Fruit fly (Drosophila melanogaster) whole organism, embryonic: ENCODE measurements around the gene Cdc37.
A peak's percentile ranks its signal among the peaks of the same experiment; 100 is the strongest.

ENCODE experiments used
- Abd-B ChIP-seq: fragments of 200-800 bp; sonication (Bioruptor generic); optimal IDR thresholded peaks from 2 replicates; lab custom pipeline; 2018; ENCODE audit warnings: missing biosample characterization, mild to moderate bottlenecking, missing genetic modification characterization, moderate library complexity
- Bdp1 ChIP-seq: fragments of 200-800 bp; sonication (Bioruptor generic); optimal IDR thresholded peaks from 3 replicates; lab custom pipeline; 2016; ENCODE audit warnings: missing biosample characterization, missing genetic modification characterization
- Blimp-1 ChIP-seq: fragments of 200-800 bp; sonication (Bioruptor generic); optimal IDR thresholded peaks from 3 replicates; lab custom pipeline; 2018; ENCODE audit warnings: missing biosample characterization, missing genetic modification characterization, mild to moderate bottlenecking, moderate library complexity, missing genetic modification reagents
- C15 ChIP-seq: fragments of 200-800 bp; sonication (Bioruptor generic); IDR thresholded peaks from 3 replicates; pipeline ENCODE4 v1.3.6; 2022; ENCODE audit warnings: missing biosample characterization, missing genetic modification characterization
- CG10321 ChIP-seq: fragments of 200-800 bp; sonication (Bioruptor generic); IDR thresholded peaks from 2 replicates; pipeline ENCODE4 v1.3.6; 2022; ENCODE audit warnings: missing biosample characterization, missing genetic modification characterization
- CG10565 ChIP-seq: fragments of 200-800 bp; sonication (Bioruptor generic); optimal IDR thresholded peaks from 3 replicates; lab custom pipeline; 2016; ENCODE audit warnings: missing biosample characterization, mild to moderate bottlenecking, missing genetic modification characterization
- CG10654 ChIP-seq: fragments of 200-800 bp; sonication (Bioruptor generic); optimal IDR thresholded peaks from 2 replicates; lab custom pipeline; 2016; ENCODE audit warnings: missing biosample characterization, missing genetic modification characterization
- CG11093 ChIP-seq: fragments of 200-800 bp; sonication (Bioruptor generic); IDR thresholded peaks from 3 replicates; pipeline ENCODE4 v1.3.6; 2022; ENCODE audit warnings: missing biosample characterization, missing genetic modification characterization
- CG11504 ChIP-seq: fragments of 200-800 bp; sonication (Bioruptor generic); optimal IDR thresholded peaks from 3 replicates; lab custom pipeline; 2019; ENCODE audit warnings: missing biosample characterization, mild to moderate bottlenecking, missing genetic modification characterization, moderate library complexity
- CG12155 ChIP-seq: fragments of 200-800 bp; sonication (Bioruptor generic); optimal IDR thresholded peaks from 3 replicates; lab custom pipeline; 2016; ENCODE audit warnings: missing biosample characterization, missing genetic modification characterization
- CG12744 ChIP-seq: fragments of 200-800 bp; sonication (Bioruptor generic); optimal IDR thresholded peaks from 2 replicates; lab custom pipeline; 2016; ENCODE audit warnings: missing biosample characterization, missing genetic modification characterization
- CG12942 ChIP-seq: fragments of 200-800 bp; sonication (Bioruptor generic); optimal IDR thresholded peaks from 3 replicates; lab custom pipeline; 2016; ENCODE audit warnings: missing biosample characterization, missing genetic modification characterization
- CG13123 ChIP-seq: fragments of 200-800 bp; sonication (Bioruptor generic); optimal IDR thresholded peaks from 2 replicates; lab custom pipeline; 2016; ENCODE audit warnings: missing biosample characterization, missing genetic modification characterization
- CG17912 ChIP-seq: fragments of 200-800 bp; sonication (Bioruptor generic); optimal IDR thresholded peaks from 2 replicates; lab custom pipeline; 2018; ENCODE audit warnings: missing biosample characterization, mild to moderate bottlenecking, missing genetic modification characterization
- CG2875 ChIP-seq: fragments of 200-800 bp; sonication (Bioruptor generic); optimal IDR thresholded peaks from 2 replicates; lab custom pipeline; 2017; ENCODE audit warnings: missing biosample characterization, mild to moderate bottlenecking, missing genetic modification characterization, missing genetic modification reagents
- CG31441 ChIP-seq: fragments of 200-800 bp; sonication (Bioruptor generic); IDR thresholded peaks from 2 replicates; pipeline ENCODE4 v1.3.6; 2022; ENCODE audit warnings: missing biosample characterization, missing genetic modification characterization
- CG32772 ChIP-seq: fragments of 200-800 bp; sonication (Bioruptor generic); IDR thresholded peaks from 2 replicates; pipeline ENCODE4 v1.3.6; 2022; ENCODE audit warnings: missing biosample characterization, missing genetic modification characterization
- CG33557 ChIP-seq: fragments of 200-800 bp; sonication (Bioruptor generic); optimal IDR thresholded peaks from 2 replicates; lab custom pipeline; 2019; ENCODE audit warnings: missing biosample characterization, mild to moderate bottlenecking, missing genetic modification characterization, moderate library complexity
- CG3995 ChIP-seq: fragments of 200-800 bp; sonication (Bioruptor generic); optimal IDR thresholded peaks from 3 replicates; lab custom pipeline; 2016; ENCODE audit warnings: missing biosample characterization, missing genetic modification characterization
- CG4424 ChIP-seq: fragments of 200-800 bp; sonication (Bioruptor generic); optimal IDR thresholded peaks from 3 replicates; lab custom pipeline; 2016; ENCODE audit warnings: missing biosample characterization, missing genetic modification characterization
- CG6765 ChIP-seq: fragments of 200-800 bp; sonication (Bioruptor generic); optimal IDR thresholded peaks from 3 replicates; lab custom pipeline; 2017; ENCODE audit warnings: missing biosample characterization, mild to moderate bottlenecking, missing genetic modification characterization
- CG6791 ChIP-seq: fragments of 200-800 bp; sonication (Bioruptor generic); IDR thresholded peaks from 3 replicates; pipeline ENCODE4 v1.3.6; 2022; ENCODE audit warnings: missing biosample characterization, missing genetic modification characterization; ENCODE audit not compliant: partially characterized antibody
- CG6813 ChIP-seq: fragments of 200-800 bp; sonication (Bioruptor generic); optimal IDR thresholded peaks from 2 replicates; lab custom pipeline; 2017; ENCODE audit warnings: missing biosample characterization, missing genetic modification characterization, mild to moderate bottlenecking, moderate library complexity, missing genetic modification reagents
- CG8290 ChIP-seq, 3 experiments: fragments of 200-800 bp; sonication (Bioruptor generic); optimal IDR thresholded peaks; 2 replicates each; lab custom pipeline; 2016 to 2019; ENCODE audit warnings: missing biosample characterization in 3 of 3, missing genetic modification characterization in 3 of 3, mild to moderate bottlenecking in 2 of 3, moderate library complexity in 1 of 3
- CG9727 ChIP-seq: fragments of 200-800 bp; sonication (Bioruptor generic); optimal IDR thresholded peaks from 3 replicates; lab custom pipeline; 2017; ENCODE audit warnings: missing biosample characterization, mild to moderate bottlenecking, missing genetic modification characterization
- Drgx ChIP-seq: fragments of 200-800 bp; sonication (Bioruptor generic); IDR thresholded peaks from 2 replicates; pipeline ENCODE4 v1.3.6; 2022; ENCODE audit warnings: missing biosample characterization, missing genetic modification characterization
- Gug ChIP-seq: fragments of 200-800 bp; sonication (Bioruptor generic); IDR thresholded peaks from 4 replicates; pipeline ENCODE4 v1.3.6; 2022; ENCODE audit warnings: missing biosample characterization, missing genetic modification characterization
- Hand ChIP-seq: fragments of 200-800 bp; sonication (Bioruptor generic); optimal IDR thresholded peaks from 2 replicates; lab custom pipeline; 2017; ENCODE audit warnings: mild to moderate bottlenecking, missing biosample characterization, missing genetic modification reagents, missing genetic modification characterization
- Mad ChIP-seq: fragments of 200-800 bp; sonication (Bioruptor generic); optimal IDR thresholded peaks from 2 replicates; lab custom pipeline; 2016; ENCODE audit warnings: missing biosample characterization, missing genetic modification characterization
- Poxn ChIP-seq: fragments of 200-800 bp; sonication (Bioruptor generic); IDR thresholded peaks from 2 replicates; pipeline ENCODE4 v1.3.6; 2022; ENCODE audit warnings: missing biosample characterization, missing genetic modification characterization
- Spps ChIP-seq: fragments of 200-800 bp; sonication (Bioruptor generic); optimal IDR thresholded peaks from 2 replicates; lab custom pipeline; 2018; ENCODE audit warnings: missing biosample characterization, mild to moderate bottlenecking, missing genetic modification characterization
- Ssrp ChIP-seq: fragments of 200-800 bp; sonication (Bioruptor generic); optimal IDR thresholded peaks from 2 replicates; lab custom pipeline; 2018; ENCODE audit warnings: missing biosample characterization, mild to moderate bottlenecking, missing genetic modification characterization, moderate library complexity
- bbx ChIP-seq: fragments of 200-800 bp; sonication (Bioruptor generic); IDR thresholded peaks from 2 replicates; pipeline ENCODE4 v1.3.6; 2022; ENCODE audit warnings: missing biosample characterization, missing genetic modification characterization; ENCODE audit not compliant: partially characterized antibody
- corto ChIP-seq: fragments of 200-800 bp; sonication (Bioruptor generic); optimal IDR thresholded peaks from 2 replicates; lab custom pipeline; 2016; ENCODE audit warnings: missing biosample characterization, mild to moderate bottlenecking, missing genetic modification characterization, moderate library complexity
- dpn ChIP-seq, 2 experiments: fragments of 200-800 bp; sonication (Bioruptor generic); optimal IDR thresholded peaks; 3 replicates each; lab custom pipeline; 2016; ENCODE audit warnings: missing biosample characterization in 2 of 2, missing genetic modification characterization in 2 of 2
- ems ChIP-seq: fragments of 200-800 bp; sonication (Bioruptor generic); optimal IDR thresholded peaks from 3 replicates; lab custom pipeline; 2016; ENCODE audit warnings: missing biosample characterization, missing genetic modification characterization
- ewg ChIP-seq: fragments of 200-800 bp; sonication (Bioruptor generic); optimal IDR thresholded peaks from 3 replicates; lab custom pipeline; 2017; ENCODE audit warnings: mild to moderate bottlenecking, missing biosample characterization, missing genetic modification reagents, missing genetic modification characterization
- fd64A ChIP-seq: fragments of 200-800 bp; sonication (Bioruptor generic); optimal IDR thresholded peaks from 3 replicates; lab custom pipeline; 2018; ENCODE audit warnings: missing biosample characterization, mild to moderate bottlenecking, missing genetic modification characterization
- fru ChIP-seq: fragments of >200 bp; optimal IDR thresholded peaks from 2 replicates; lab custom pipeline; 2017
- ftz-f1 ChIP-seq: fragments of 200-800 bp; sonication (Bioruptor generic); optimal IDR thresholded peaks from 2 replicates; lab custom pipeline; 2016; ENCODE audit warnings: missing biosample characterization, missing genetic modification characterization
- gce ChIP-seq: fragments of 200-800 bp; sonication (Bioruptor generic); IDR thresholded peaks from 3 replicates; pipeline ENCODE4 v1.3.6; 2022; ENCODE audit warnings: missing biosample characterization, missing genetic modification characterization
- ind ChIP-seq: fragments of 200-800 bp; sonication (Bioruptor generic); optimal IDR thresholded peaks from 3 replicates; lab custom pipeline; 2016; ENCODE audit warnings: missing biosample characterization, missing genetic modification characterization
- ken ChIP-seq: fragments of 200-800 bp; sonication (Bioruptor generic); IDR thresholded peaks from 3 replicates; pipeline ENCODE4 v1.3.6; 2022; ENCODE audit warnings: missing biosample characterization, missing genetic modification characterization
- pnt ChIP-seq: fragments of 200-800 bp; sonication (Bioruptor generic); optimal IDR thresholded peaks from 3 replicates; lab custom pipeline; 2016; ENCODE audit warnings: missing biosample characterization, missing genetic modification characterization
- ro ChIP-seq: fragments of 200-800 bp; sonication (Bioruptor generic); IDR thresholded peaks from 2 replicates; pipeline ENCODE4 v1.3.6; 2022; ENCODE audit warnings: missing biosample characterization, missing genetic modification characterization
- schlank ChIP-seq: fragments of 200-800 bp; sonication (Bioruptor generic); optimal IDR thresholded peaks from 2 replicates; lab custom pipeline; 2018; ENCODE audit warnings: missing biosample characterization, mild to moderate bottlenecking, missing genetic modification characterization
- seq ChIP-seq: fragments of 200-800 bp; sonication (Bioruptor generic); IDR thresholded peaks from 2 replicates; pipeline ENCODE4 v1.3.6; 2022; ENCODE audit warnings: missing biosample characterization, missing genetic modification characterization
- sima ChIP-seq: fragments of 200-800 bp; sonication (Bioruptor generic); optimal IDR thresholded peaks from 2 replicates; lab custom pipeline; 2016; ENCODE audit warnings: missing biosample characterization, missing genetic modification characterization
- slbo ChIP-seq: fragments of 200-800 bp; sonication (Bioruptor generic); IDR thresholded peaks from 2 replicates; pipeline ENCODE4 v1.3.6; 2022; ENCODE audit warnings: missing biosample characterization, missing genetic modification characterization
- slou ChIP-seq: fragments of 200-800 bp; sonication (Bioruptor generic); optimal IDR thresholded peaks from 3 replicates; lab custom pipeline; 2016; ENCODE audit warnings: missing biosample characterization, missing genetic modification characterization
- sob ChIP-seq: fragments of 200-800 bp; sonication (Bioruptor generic); IDR thresholded peaks from 2 replicates; pipeline ENCODE4 v1.3.6; 2022; ENCODE audit warnings: missing biosample characterization, missing genetic modification characterization
- sug ChIP-seq: fragments of 200-800 bp; optimal IDR thresholded peaks from 2 replicates; lab custom pipeline; 2019; ENCODE audit warnings: missing biosample characterization, mild to moderate bottlenecking, missing genetic modification characterization, moderate library complexity
- vfl ChIP-seq: fragments of 200-800 bp; sonication (Bioruptor generic); optimal IDR thresholded peaks from 2 replicates; lab custom pipeline; 2016; ENCODE audit warnings: missing biosample characterization, missing genetic modification characterization

The Cdc37 gene

DNA sequence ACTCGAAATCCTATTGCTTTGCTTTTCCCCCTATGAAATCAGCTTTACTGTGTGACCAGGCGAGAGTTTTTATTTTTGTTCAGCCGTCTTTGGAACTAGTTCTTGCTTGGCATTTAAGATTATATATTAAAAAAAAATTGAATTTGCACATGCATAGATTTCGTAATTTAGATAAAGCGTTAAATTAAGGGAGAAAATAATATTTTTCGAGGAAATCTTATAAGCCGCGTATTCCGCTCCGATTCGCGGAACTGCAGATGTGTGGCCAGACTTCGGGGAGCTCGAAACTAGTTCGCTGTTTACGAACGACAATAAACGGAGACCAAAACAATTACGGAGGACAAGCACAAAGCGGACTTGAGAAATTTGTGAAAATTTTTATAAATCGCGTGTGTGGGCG is 7.6 kb downstream of the Cdc37 start, which contains the start of the genes JTBR and CG42676 (continued):
- TF ChIP-seq fru (lab: Kevin White, UChicago), result no peak
- TF ChIP-seq Gug (GFP tag; lab: Robert Waterston, UW), result no peak
- no peak for TF ChIP-seq CG12744 (GFP tag; lab: Kevin White, UChicago)
- TF ChIP-seq CG12942 (GFP tag; lab: Kevin White, UChicago), result no peak
- TF ChIP-seq CG10654 (GFP tag; lab: Kevin White, UChicago), result no peak
- TF ChIP-seq Abd-B (GFP tag; lab: Kevin White, UChicago), result peak; percentile 42
- TF ChIP-seq dpn (GFP tag; optimal IDR thresholded peaks at IDR 0.05; lab: Kevin White, UChicago), result peak in 1 of 2 experiments; percentile 30
- no peak for TF ChIP-seq slou (GFP tag; lab: Kevin White, UChicago)
- no peak for TF ChIP-seq CG6791 (GFP tag; lab: Robert Waterston, UW)
- TF ChIP-seq bbx (GFP tag; lab: Robert Waterston, UW), result no peak
- TF ChIP-seq fd64A (GFP tag; lab: Kevin White, UChicago), result no peak
- no peak for TF ChIP-seq ewg
- no peak for TF ChIP-seq seq (GFP tag; lab: Robert Waterston, UW)
- TF ChIP-seq ken (GFP tag; lab: Robert Waterston, UW), result no peak
- TF ChIP-seq CG13123 (GFP tag; lab: Kevin White, UChicago), result no peak
- no peak for TF ChIP-seq Bdp1 (GFP tag; lab: Kevin White, UChicago)
- TF ChIP-seq CG32772 (GFP tag; lab: Robert Waterston, UW), result no peak
- no peak for TF ChIP-seq Hand (GFP tag; lab: Kevin White, UChicago)
- TF ChIP-seq sug, result no peak
- no peak for TF ChIP-seq schlank (tag; lab: Kevin White, UChicago)
- TF ChIP-seq Ssrp (tag; lab: Kevin White, UChicago), result no peak
- peak; percentile 42 for TF ChIP-seq CG8290 (GFP tag; optimal IDR thresholded peaks at IDR 0.05; lab: Kevin White, UChicago)
- TF ChIP-seq CG8290 (tag; optimal IDR thresholded peaks at IDR 0.05; lab: Kevin White, UChicago), result no peak
- TF ChIP-seq slbo (GFP tag; lab: Robert Waterston, UW), result no peak
- no peak for TF ChIP-seq corto (GFP tag; lab: Kevin White, UChicago)
- no peak for TF ChIP-seq ems (GFP tag; lab: Kevin White, UChicago)
- no peak for TF ChIP-seq CG33557
- TF ChIP-seq ro, result no peak
- TF ChIP-seq sob (GFP tag; lab: Robert Waterston, UW), result no peak
- no peak for TF ChIP-seq CG11093 (GFP tag; lab: Robert Waterston, UW)
- TF ChIP-seq CG11504 (tag; lab: Kevin White, UChicago), result no peak
- TF ChIP-seq C15 (GFP tag; lab: Robert Waterston, UW), result no peak
- peak; percentile 2 for TF ChIP-seq CG3995 (GFP tag; lab: Kevin White, UChicago)
- no peak for TF ChIP-seq CG31441 (GFP tag; lab: Robert Waterston, UW)
- TF ChIP-seq Blimp-1 (GFP tag; lab: Kevin White, UChicago), result no peak
- TF ChIP-seq CG2875 (GFP tag; lab: Kevin White, UChicago), result no peak
- TF ChIP-seq vfl (GFP tag; lab: Kevin White, UChicago), result no peak
- TF ChIP-seq CG10565, result no peak
- no peak for TF ChIP-seq CG6813 (GFP tag; lab: Kevin White, UChicago)
- no peak for TF ChIP-seq CG10321 (GFP tag; lab: Robert Waterston, UW)
- TF ChIP-seq Drgx (GFP tag; lab: Robert Waterston, UW), result no peak
- no peak for TF ChIP-seq CG9727 (GFP tag; lab: Kevin White, UChicago)
- no peak for TF ChIP-seq Spps (tag; lab: Kevin White, UChicago)
- TF ChIP-seq sima (GFP tag; lab: Kevin White, UChicago), result no peak
- TF ChIP-seq CG12155, result no peak
- TF ChIP-seq Mad (GFP tag; lab: Kevin White, UChicago), result no peak
- TF ChIP-seq ind (GFP tag; lab: Kevin White, UChicago), result no peak
- no peak for TF ChIP-seq CG4424 (GFP tag; lab: Kevin White, UChicago)
- no peak for TF ChIP-seq pnt
- TF ChIP-seq CG17912 (GFP tag; lab: Kevin White, UChicago), result no peak
- no peak for TF ChIP-seq gce (GFP tag; lab: Robert Waterston, UW)
- TF ChIP-seq Poxn (GFP tag; lab: Robert Waterston, UW), result no peak
- TF ChIP-seq CG6765 (GFP tag; lab: Kevin White, UChicago), result no peak
- TF ChIP-seq ftz-f1 (GFP tag; lab: Kevin White, UChicago), result no peak
